Fruit fly (Drosophila melanogaster): ENCODE measurements around the gene woc.

Gene woc

DNA sequence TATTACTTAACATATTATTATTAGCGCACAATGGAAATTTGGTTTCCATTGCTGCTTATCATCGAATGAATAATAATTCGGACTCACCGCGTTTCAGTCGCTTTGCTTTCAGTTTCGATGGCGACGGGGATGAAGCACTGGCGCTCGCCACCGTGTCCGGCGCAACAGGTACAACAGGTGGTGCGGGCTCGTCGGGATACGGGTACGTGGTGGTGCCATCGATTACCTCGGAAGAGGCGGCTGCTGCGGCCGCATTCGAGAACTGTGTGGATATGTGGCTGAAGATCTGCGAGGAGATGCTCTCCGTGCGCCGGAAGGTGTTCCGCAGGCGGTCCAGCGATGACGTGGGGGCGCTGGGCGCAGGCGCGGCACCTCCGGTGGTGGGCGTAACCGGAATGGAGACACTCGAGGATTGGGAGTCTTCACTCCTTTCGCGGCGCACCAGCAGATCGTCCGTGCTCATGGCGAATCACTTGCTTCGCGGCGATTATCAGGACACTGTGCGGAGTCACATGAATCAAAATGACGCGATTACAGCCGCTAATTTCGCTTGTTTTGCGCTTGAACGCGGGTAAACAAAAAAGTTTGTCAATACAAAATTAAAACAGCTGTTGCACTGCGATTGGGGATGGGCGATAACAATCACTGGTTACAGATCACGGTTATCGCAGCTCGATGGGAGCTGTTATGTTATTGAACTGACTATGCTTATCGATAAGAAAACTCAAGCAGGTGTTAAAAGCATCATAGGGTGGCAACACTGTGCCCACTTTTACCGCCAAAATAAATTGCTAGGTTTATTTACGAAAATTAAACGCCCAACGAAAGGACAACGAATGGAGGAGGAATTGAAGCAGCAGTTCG lies 25.2 kb downstream of the woc start, which contains the start of the genes CG31064 and PolA2:
TSS of gene CG31064 (minus strand) at position 648 of the 864 bp plus-strand sequence.
TSS of gene PolA2 (plus strand) at position 726 of the 864 bp plus-strand sequence.
- TF ChIP-seq CG6163 (GFP tag; IDR thresholded peaks at IDR 0.05) (no peak), esn (GFP tag; optimal IDR thresholded peaks at IDR 0.05) (peak; percentile 0), CG1621 (tag; optimal IDR thresholded peaks at IDR 0.05) (peak; percentile 37), dsx (GFP tag; optimal IDR thresholded peaks at IDR 0.05; ENCODE audit: poor library complexity, severe bottlenecking) (no peak), eg (GFP tag; IDR thresholded peaks at IDR 0.05) (no peak), net (GFP tag; optimal IDR thresholded peaks at IDR 0.05) (no peak), fkh (GFP tag; optimal IDR thresholded peaks at IDR 0.05) (peak; percentile 95)

DNA sequence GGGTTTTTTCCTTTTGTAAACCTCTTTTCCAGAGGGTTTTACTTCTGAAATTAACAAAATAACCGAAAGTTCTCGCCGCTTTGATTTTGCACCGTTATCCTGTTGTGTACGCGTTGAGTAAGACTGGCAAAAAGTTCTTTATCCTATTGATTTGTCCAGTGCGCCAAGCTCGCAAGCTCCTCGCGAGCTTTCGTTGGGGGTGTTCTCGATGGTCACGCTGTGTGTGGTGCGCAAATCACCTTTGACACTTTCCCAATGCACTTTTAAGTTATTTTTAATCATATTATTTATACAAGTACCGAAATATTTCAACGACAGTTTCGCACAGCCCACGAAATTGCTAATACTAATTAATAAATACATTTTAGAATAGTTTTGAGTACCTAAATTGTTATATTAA lies 25.9 kb downstream of the woc start:
- TF ChIP-seq svp (GFP tag) (peak; percentile 73), Smox (GFP tag; optimal IDR thresholded peaks at IDR 0.05) (no peak)

DNA sequence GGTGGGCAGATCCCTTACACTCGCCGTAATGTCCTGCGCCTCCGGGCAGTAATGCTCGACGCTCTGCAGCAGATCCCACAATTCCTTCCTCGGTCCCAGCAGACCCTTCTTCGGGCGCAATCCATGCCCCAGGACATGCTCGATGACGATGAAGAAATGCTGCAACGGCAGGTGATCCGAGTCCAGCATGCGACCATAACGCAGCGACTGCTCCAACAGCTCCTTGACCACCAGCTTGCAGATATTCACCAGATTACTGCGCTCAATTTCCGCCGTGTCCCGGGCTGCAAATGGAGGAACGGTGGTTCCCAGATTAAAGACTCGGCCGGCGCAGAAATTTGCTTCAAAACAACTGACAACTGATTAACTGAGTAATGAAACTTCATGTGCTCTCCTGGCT lies 30.5 kb downstream of the woc start, which contains the start of gene CG31068:
TSS of gene CG31068 (plus strand) at position 301 of the 400 bp plus-strand sequence.
- TF ChIP-seq Ets96B (tag; optimal IDR thresholded peaks at IDR 0.05) (no peak), CG3032 (tag; optimal IDR thresholded peaks at IDR 0.05) (no peak), CG10631 (GFP tag; optimal IDR thresholded peaks at IDR 0.05) (no peak), Met (GFP tag; optimal IDR thresholded peaks at IDR 0.05) (no peak), Hr4 (GFP tag; optimal IDR thresholded peaks at IDR 0.05) (no peak), pdm3 (GFP tag; optimal IDR thresholded peaks at IDR 0.05) (no peak), CG9139 (GFP tag; optimal IDR thresholded peaks at IDR 0.05) (no peak), Sox15 (GFP tag; optimal IDR thresholded peaks at IDR 0.05) (no peak), Sox14 (GFP tag; optimal IDR thresholded peaks at IDR 0.05) (no peak), Eip78C (GFP tag) (no peak), Sox102F (GFP tag; optimal IDR thresholded peaks at IDR 0.05) (no peak)

DNA sequence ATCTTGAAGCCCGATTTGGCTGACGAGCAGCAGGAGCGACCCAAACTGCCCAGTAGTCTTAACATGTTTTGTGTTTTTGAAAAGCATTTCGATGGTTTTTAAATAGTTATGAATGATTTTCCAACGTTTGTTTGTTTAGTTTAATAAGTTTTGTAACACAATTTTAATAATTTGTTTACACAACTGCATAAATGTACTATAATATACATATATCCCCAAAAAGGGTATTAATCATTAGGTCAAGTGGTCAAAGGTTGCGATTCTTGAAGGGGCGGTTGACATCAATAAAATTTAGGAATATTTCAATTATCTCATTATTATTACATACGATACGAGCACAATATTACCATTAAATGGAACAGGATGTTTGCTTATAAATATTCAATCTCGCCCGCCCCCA lies 34.5 kb downstream of the woc start, which contains the start of gene CG42814:
TSS of gene CG42814 (minus strand) at position 101 of the 400 bp plus-strand sequence.
- TF ChIP-seq vri (GFP tag; optimal IDR thresholded peaks at IDR 0.05) = no peak

DNA sequence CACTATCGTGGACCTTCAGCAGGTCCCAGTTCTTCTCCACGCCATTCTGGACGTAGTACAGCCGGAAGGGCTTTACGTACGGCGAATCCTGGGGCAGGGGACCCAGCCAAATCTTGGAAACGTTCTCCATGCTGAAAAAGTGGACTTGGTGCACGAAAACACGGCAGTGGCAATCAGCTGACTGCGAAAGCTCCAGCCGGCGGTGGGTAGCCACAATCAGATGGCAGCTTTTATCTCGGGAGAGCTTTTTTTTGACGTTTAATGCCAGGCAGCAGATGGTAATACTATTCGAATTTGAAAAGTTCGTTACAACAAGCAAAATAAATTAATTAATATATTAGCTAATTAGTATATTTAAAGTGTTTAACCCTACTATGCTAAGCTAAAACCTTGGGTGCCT lies 35.5 kb downstream of the woc start, which contains the start of gene CG42813:
TSS of gene CG42813 (minus strand) at position 220 of the 400 bp plus-strand sequence.
- TF ChIP-seq CG1621 (tag; optimal IDR thresholded peaks at IDR 0.05) (peak; percentile 32), Hr38 (GFP tag; optimal IDR thresholded peaks at IDR 0.05) (no peak)

DNA sequence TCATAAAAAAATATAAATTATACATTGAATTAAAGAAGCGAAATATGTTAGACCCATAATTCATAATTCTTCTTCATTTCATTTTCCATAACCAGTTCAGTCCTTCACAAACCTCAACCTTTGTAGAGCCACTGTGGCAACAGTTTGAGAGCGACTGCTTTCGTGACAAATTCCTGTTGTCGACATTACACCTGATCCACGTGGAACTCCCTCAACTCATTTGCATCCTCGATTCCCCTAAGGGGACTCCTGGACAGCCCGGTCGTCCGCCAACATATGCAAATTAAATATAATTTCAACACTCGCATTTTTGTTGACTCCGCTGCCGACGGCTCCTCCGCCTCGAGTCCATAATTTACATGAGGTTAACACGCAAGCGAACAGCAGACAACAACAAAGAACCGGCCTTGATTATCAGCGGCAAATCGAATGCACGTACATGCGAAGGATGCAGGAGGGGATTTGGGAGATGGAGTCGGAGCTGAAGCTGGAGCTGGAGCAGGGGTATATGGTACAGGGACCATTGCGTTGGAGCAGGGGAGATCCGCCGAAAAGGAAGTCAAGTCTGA lies 37.7 kb downstream of the woc start:
- TF ChIP-seq Blimp-1 (GFP tag; optimal IDR thresholded peaks at IDR 0.05) (peak; percentile 37), CG6854 (GFP tag; optimal IDR thresholded peaks at IDR 0.05) (peak; percentile 7), CG10631 (GFP tag; optimal IDR thresholded peaks at IDR 0.05) (no peak), svp (GFP tag) (peak; percentile 56), Eip78C (GFP tag) (peak; percentile 65), ss (GFP tag; optimal IDR thresholded peaks at IDR 0.05) (peak in 1 of 2 experiments; percentile 100), CG1621 (tag; optimal IDR thresholded peaks at IDR 0.05) (peak; percentile 30), acj6 (GFP tag; optimal IDR thresholded peaks at IDR 0.05) (no peak), dsx (GFP tag; optimal IDR thresholded peaks at IDR 0.05; ENCODE audit: poor library complexity, severe bottlenecking) (peak; percentile 14)

DNA sequence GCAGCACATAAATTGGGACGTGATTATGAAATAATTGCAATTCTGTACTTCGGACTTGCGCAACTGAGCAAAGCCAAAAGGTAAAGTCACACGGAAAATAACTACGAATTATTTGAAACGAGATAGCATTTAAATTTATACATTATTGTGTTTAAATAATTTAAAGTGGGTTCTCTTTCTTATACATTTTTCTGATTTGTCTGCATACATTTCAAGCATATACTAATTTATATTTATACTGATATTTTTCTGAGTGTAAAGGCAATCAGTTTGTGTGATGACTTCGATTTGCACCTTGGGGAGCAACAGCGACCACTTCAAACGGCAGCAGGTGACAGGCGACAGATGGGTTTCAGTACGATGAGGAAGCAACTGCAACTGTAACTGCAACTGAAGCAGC lies 38.4 kb downstream of the woc start:
- TF ChIP-seq Eip78C (GFP tag) = peak; percentile 73
- peak; percentile 13 for TF ChIP-seq Met (GFP tag; optimal IDR thresholded peaks at IDR 0.05)
- TF ChIP-seq Ets96B (tag; optimal IDR thresholded peaks at IDR 0.05) = peak; percentile 23
- no peak for TF ChIP-seq CG15336 (GFP tag; IDR thresholded peaks at IDR 0.05)
- TF ChIP-seq svp (GFP tag) = peak; percentile 57
- TF ChIP-seq CG9139 (GFP tag; optimal IDR thresholded peaks at IDR 0.05) = no peak
